Worm (Caenorhabditis elegans): ENCODE measurements around the gene fbxa-90.

The fbxa-90 gene

DNA sequence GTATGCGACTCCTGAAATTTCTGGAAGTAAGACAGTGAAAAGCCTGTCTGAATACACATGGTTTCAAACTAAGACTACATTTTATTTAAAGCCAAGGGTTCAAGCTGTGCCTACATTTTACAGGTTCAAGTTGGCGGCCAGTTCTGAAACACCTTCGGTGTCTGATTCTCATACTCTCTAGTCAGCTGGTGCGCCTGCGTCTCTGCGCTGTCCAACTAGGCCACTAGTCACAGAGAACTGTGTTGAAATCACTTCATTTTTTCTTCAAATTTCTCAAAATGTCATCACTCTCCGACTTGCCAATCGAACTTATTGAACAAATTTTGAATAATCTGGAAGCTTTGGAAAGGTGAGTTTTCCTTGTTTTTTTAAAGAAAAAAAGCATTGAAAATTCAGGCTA lies at the start of gene fbxa-90:
Gene fbxa-90, plus strand, starts transcription at position 179 of the 400 bp plus-strand sequence.
- TF ChIP-seq ZK546.5 (tag; optimal IDR thresholded peaks at IDR 0.05), result no peak
- peak; percentile 6 for TF ChIP-seq dpl-1 (GFP tag; optimal IDR thresholded peaks at IDR 0.05)
- TF ChIP-seq rbr-2 (tag; optimal IDR thresholded peaks at IDR 0.05), result no peak
- no peak for TF ChIP-seq F49E8.2 (tag; optimal IDR thresholded peaks at IDR 0.05; ENCODE audit: borderline replicate concordance)
- no peak for TF ChIP-seq dmd-8 (GFP tag; IDR thresholded peaks at IDR 0.05)
- TF ChIP-seq lin-15B (tag; optimal IDR thresholded peaks at IDR 0.05), result no peak
- no peak; the same call in 1 of the 2 replicates for TF ChIP-seq lin-38 (GFP tag; IDR thresholded peaks at IDR 0.05)
- TF ChIP-seq pqm-1 (tag; optimal IDR thresholded peaks at IDR 0.05), result no peak
- TF ChIP-seq nhr-28 (tag; optimal IDR thresholded peaks at IDR 0.05), result peak; percentile 0
- TF ChIP-seq hmg-1.1 (GFP tag; IDR thresholded peaks at IDR 0.05), result peak; percentile 11; the same call in 1 of the 2 replicates
- TF ChIP-seq vab-7 (GFP tag; IDR thresholded peaks at IDR 0.05), result no peak
- TF ChIP-seq zip-2 (tag; optimal IDR thresholded peaks at IDR 0.05), result no peak
- no peak for TF ChIP-seq lsy-2 (tag; optimal IDR thresholded peaks at IDR 0.05)
- TF ChIP-seq T26A8.4 (GFP tag; IDR thresholded peaks at IDR 0.05), result no peak
- no peak for TF ChIP-seq F10B5.3 (tag; optimal IDR thresholded peaks at IDR 0.05)
- TF ChIP-seq T20F7.1 (GFP tag; optimal IDR thresholded peaks at IDR 0.05), result no peak
- TF ChIP-seq hlh-30 (tag; optimal IDR thresholded peaks at IDR 0.05; ENCODE audit: insufficient read depth), result no peak
- no peak for TF ChIP-seq pha-4 (GFP tag; IDR thresholded peaks at IDR 0.05)
- TF ChIP-seq pha-4 (tag; optimal IDR thresholded peaks at IDR 0.05), result no peak
- TF ChIP-seq unc-62 (GFP tag; optimal IDR thresholded peaks at IDR 0.05 in 1 of 2), result peak in 1 of 2 experiments; percentile 34
- no peak for TF ChIP-seq unc-62 (tag; optimal IDR thresholded peaks at IDR 0.05)
- no peak for TF ChIP-seq ama-1 (optimal IDR thresholded peaks at IDR 0.05)
- TF ChIP-seq nhr-111 (GFP tag; optimal IDR thresholded peaks at IDR 0.05), result no peak
- TF ChIP-seq mdl-1 (tag; optimal IDR thresholded peaks at IDR 0.05), result no peak

DNA sequence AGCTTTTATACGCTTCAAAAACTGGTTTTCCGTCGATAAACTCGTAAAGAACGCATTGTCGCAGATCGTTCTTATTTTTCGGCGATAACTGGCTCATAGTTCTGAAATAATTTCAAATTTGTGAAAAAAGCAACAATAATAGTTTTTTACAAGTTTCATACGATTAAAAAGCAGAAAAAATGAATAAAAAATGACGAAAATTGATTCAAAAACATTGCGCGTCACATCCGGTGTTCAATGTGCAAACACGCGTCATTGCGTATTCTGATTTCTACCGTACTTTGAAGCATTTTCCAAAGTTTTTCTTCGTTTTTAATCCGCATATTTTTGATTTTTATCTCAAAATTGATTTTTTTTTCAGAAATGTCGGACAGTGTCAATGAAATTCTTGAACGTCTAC lies 48.2 kb upstream of the fbxa-90 start, which contains the start of the genes fbxa-206 and Y102A5C.2:
Gene fbxa-206, minus strand, starts transcription at position 101 of the 400 bp plus-strand sequence.
Gene Y102A5C.2, plus strand, starts transcription at position 354 of the 400 bp plus-strand sequence.
- no peak for TF ChIP-seq daf-19 (GFP tag; conservative IDR thresholded peaks at IDR 0.05)
- TF ChIP-seq aha-1 (tag), result peak; percentile 18
- TF ChIP-seq egl-27 (tag; optimal IDR thresholded peaks at IDR 0.05), result no peak
- no peak for TF ChIP-seq fos-1 (tag; optimal IDR thresholded peaks at IDR 0.05)
- no peak for TF ChIP-seq mes-2 (tag; optimal IDR thresholded peaks at IDR 0.05; ENCODE audit: poor library complexity, severe bottlenecking)
- TF ChIP-seq spr-3 (GFP tag; optimal IDR thresholded peaks at IDR 0.05), result no peak
- TF ChIP-seq ama-1 (optimal IDR thresholded peaks at IDR 0.05), result no peak
- TF ChIP-seq attf-4 (tag; optimal IDR thresholded peaks at IDR 0.05), result no peak
- TF ChIP-seq fkh-10 (GFP tag; optimal IDR thresholded peaks at IDR 0.05), result no peak

DNA sequence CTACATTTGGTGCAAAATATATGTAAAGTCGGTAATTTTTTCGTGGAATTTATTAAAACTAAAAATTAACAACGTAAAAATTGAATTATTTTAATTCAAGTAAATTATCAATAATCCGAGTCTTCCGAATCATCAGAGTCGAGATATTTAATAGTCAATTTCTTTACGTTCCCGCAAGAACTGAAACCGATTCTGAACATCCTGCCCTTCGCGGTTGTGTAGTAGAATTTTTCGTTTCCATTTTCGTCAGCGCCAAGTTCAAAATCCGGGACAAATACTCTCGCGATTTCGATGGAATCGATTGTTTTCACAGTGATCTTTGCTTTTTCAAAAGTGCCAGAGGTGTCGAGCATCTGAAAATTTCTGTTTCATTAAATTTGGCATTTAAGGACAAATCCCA lies 46.9 kb upstream of the fbxa-90 start:
- TF ChIP-seq F10B5.3 (tag; optimal IDR thresholded peaks at IDR 0.05) (no peak), F49E8.2 (tag; optimal IDR thresholded peaks at IDR 0.05; ENCODE audit: borderline replicate concordance) (peak; percentile 68), lin-38 (GFP tag; IDR thresholded peaks at IDR 0.05) (peak; percentile 63)

DNA sequence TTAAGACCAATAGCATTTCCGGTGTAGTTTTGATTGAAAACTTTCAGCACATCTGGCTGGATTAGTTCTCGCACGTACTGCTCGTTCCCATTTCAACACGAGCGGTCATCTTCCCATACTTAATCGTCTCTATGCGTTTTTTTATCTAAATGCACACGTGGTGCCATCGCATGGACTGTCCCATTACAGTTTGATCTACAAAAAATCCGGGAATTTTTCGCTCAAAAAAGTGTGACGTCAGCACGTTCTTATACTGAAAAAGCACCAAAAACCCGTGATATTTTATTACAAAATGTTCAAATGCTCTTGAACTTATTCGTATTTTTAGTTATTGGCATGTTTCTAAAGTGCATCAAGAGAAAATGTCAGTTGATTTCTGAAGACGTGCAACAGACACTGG lies 44.7 kb upstream of the fbxa-90 start, which contains the start of gene Y102A5C.4:
Gene Y102A5C.4, plus strand, starts transcription at position 301 of the 400 bp plus-strand sequence.
- TF ChIP-seq sdz-12 (GFP tag; optimal IDR thresholded peaks at IDR 0.05) (no peak), madf-5 (GFP tag; IDR thresholded peaks at IDR 0.05) (no peak), nhr-76 (tag; optimal IDR thresholded peaks at IDR 0.05) (no peak), lin-13 (GFP tag; optimal IDR thresholded peaks at IDR 0.05) (no peak), F37D6.2 (tag; optimal IDR thresholded peaks at IDR 0.05) (no peak), tag-97 (GFP tag; IDR thresholded peaks at IDR 0.05) (no peak), egl-43 (GFP tag; IDR thresholded peaks at IDR 0.05) (no peak), nhr-11 (tag; optimal IDR thresholded peaks at IDR 0.05) (no peak), vab-7 (GFP tag; IDR thresholded peaks at IDR 0.05) (no peak), zip-11 (GFP tag; IDR thresholded peaks at IDR 0.05) (no peak), hlh-11 (tag; optimal IDR thresholded peaks at IDR 0.05) (no peak), unc-39 (tag; optimal IDR thresholded peaks at IDR 0.05) (no peak)
